Fruit fly (Drosophila melanogaster) whole organism, embryonic: ENCODE data around the gene lili.

ENCODE experiments used
- Antp ChIP-seq: fragments of 200-800 bp; sonication (Bioruptor generic); optimal IDR thresholded peaks from 3 replicates; lab custom pipeline; 2016; ENCODE audit warnings: missing biosample characterization, missing genetic modification characterization
- CG10209 ChIP-seq: fragments of 200-800 bp; sonication (Bioruptor generic); optimal IDR thresholded peaks from 3 replicates; lab custom pipeline; 2017; ENCODE audit warnings: missing biosample characterization, mild to moderate bottlenecking, missing genetic modification characterization, missing genetic modification reagents
- CG10543 ChIP-seq: fragments of 200-800 bp; sonication (Bioruptor generic); optimal IDR thresholded peaks from 3 replicates; lab custom pipeline; 2017; ENCODE audit warnings: missing biosample characterization, mild to moderate bottlenecking, missing genetic modification characterization, moderate library complexity
- CG10979 ChIP-seq: fragments of 200-800 bp; sonication (Bioruptor generic); optimal IDR thresholded peaks from 2 replicates; lab custom pipeline; 2018; ENCODE audit warnings: missing biosample characterization, mild to moderate bottlenecking, missing genetic modification characterization, moderate library complexity
- CG11456 ChIP-seq: fragments of 200-800 bp; sonication (Bioruptor generic); IDR thresholded peaks from 3 replicates; pipeline ENCODE4 v1.3.6; 2022; ENCODE audit warnings: missing biosample characterization, missing genetic modification characterization
- CG12155 ChIP-seq: fragments of 200-800 bp; sonication (Bioruptor generic); optimal IDR thresholded peaks from 3 replicates; lab custom pipeline; 2016; ENCODE audit warnings: missing biosample characterization, missing genetic modification characterization
- CG12219 ChIP-seq: fragments of 200-800 bp; sonication (Bioruptor generic); optimal IDR thresholded peaks from 3 replicates; lab custom pipeline; 2018; ENCODE audit warnings: missing biosample characterization, mild to moderate bottlenecking, missing genetic modification characterization
- CG14710 ChIP-seq: fragments of 200-800 bp; sonication (Bioruptor generic); optimal IDR thresholded peaks from 3 replicates; lab custom pipeline; 2019; ENCODE audit warnings: missing biosample characterization, mild to moderate bottlenecking, missing genetic modification characterization, moderate library complexity
- CG17328 ChIP-seq: fragments of 200-800 bp; sonication (Bioruptor generic); IDR thresholded peaks from 2 replicates; pipeline ENCODE4 v1.3.6; 2022; ENCODE audit warnings: missing biosample characterization, missing genetic modification characterization
- CG17802 ChIP-seq: fragments of 200-800 bp; sonication (Bioruptor generic); optimal IDR thresholded peaks from 2 replicates; lab custom pipeline; 2018; ENCODE audit warnings: missing biosample characterization, mild to moderate bottlenecking, missing genetic modification characterization, moderate library complexity
- CG2116 ChIP-seq: fragments of 200-800 bp; sonication (Bioruptor generic); optimal IDR thresholded peaks from 3 replicates; lab custom pipeline; 2018; ENCODE audit warnings: missing biosample characterization, mild to moderate bottlenecking, missing genetic modification characterization
- CG31224 ChIP-seq: fragments of 200-800 bp; sonication (Bioruptor generic); IDR thresholded peaks from 2 replicates; pipeline ENCODE4 v1.3.6; 2022; ENCODE audit warnings: missing biosample characterization, missing genetic modification characterization
- CG31441 ChIP-seq: fragments of 200-800 bp; sonication (Bioruptor generic); IDR thresholded peaks from 2 replicates; pipeline ENCODE4 v1.3.6; 2022; ENCODE audit warnings: missing biosample characterization, missing genetic modification characterization
- CG3995 ChIP-seq: fragments of 200-800 bp; sonication (Bioruptor generic); optimal IDR thresholded peaks from 3 replicates; lab custom pipeline; 2016; ENCODE audit warnings: missing biosample characterization, missing genetic modification characterization
- CG4328 ChIP-seq: fragments of 200-800 bp; sonication (Bioruptor generic); optimal IDR thresholded peaks from 3 replicates; lab custom pipeline; 2017; ENCODE audit warnings: missing biosample characterization, missing genetic modification reagents, missing genetic modification characterization
- CG43689 ChIP-seq: fragments of 200-800 bp; sonication (Bioruptor generic); IDR thresholded peaks from 2 replicates; pipeline ENCODE4 v1.3.6; 2022; ENCODE audit warnings: missing biosample characterization, missing genetic modification characterization
- CG6654 ChIP-seq: fragments of 200-800 bp; sonication (Bioruptor generic); optimal IDR thresholded peaks from 2 replicates; lab custom pipeline; 2017; ENCODE audit warnings: missing biosample characterization, mild to moderate bottlenecking, missing genetic modification characterization
- CG8924 ChIP-seq: fragments of 200-800 bp; optimal IDR thresholded peaks from 3 replicates; lab custom pipeline; 2019; ENCODE audit warnings: missing biosample characterization, mild to moderate bottlenecking, missing genetic modification characterization, moderate library complexity
- CG9876 ChIP-seq: fragments of 200-800 bp; sonication (Bioruptor generic); optimal IDR thresholded peaks from 2 replicates; lab custom pipeline; 2016; ENCODE audit warnings: missing biosample characterization, missing genetic modification characterization
- CHES-1-like ChIP-seq: fragments of 200-800 bp; sonication (Bioruptor generic); optimal IDR thresholded peaks from 2 replicates; lab custom pipeline; 2016; ENCODE audit warnings: missing biosample characterization, missing genetic modification characterization
- CTCF ChIP-seq: fragments of 200-800 bp; sonication (Bioruptor generic); optimal IDR thresholded peaks from 2 replicates; lab custom pipeline; 2017; ENCODE audit warnings: missing biosample characterization, mild to moderate bottlenecking, missing genetic modification characterization, moderate library complexity
- CkIIα-i1 ChIP-seq: fragments of 200-800 bp; sonication (Bioruptor generic); IDR thresholded peaks from 2 replicates; pipeline ENCODE4 v1.3.6; 2022; ENCODE audit warnings: missing biosample characterization, missing genetic modification characterization
- Drgx ChIP-seq: fragments of 200-800 bp; sonication (Bioruptor generic); IDR thresholded peaks from 2 replicates; pipeline ENCODE4 v1.3.6; 2022; ENCODE audit warnings: missing biosample characterization, missing genetic modification characterization
- E2f2 ChIP-seq: fragments of 200-800 bp; sonication (Bioruptor generic); IDR thresholded peaks from 2 replicates; pipeline ENCODE4 v1.3.6; 2022; ENCODE audit warnings: missing biosample characterization, missing genetic modification characterization
- Gug ChIP-seq: fragments of 200-800 bp; sonication (Bioruptor generic); IDR thresholded peaks from 4 replicates; pipeline ENCODE4 v1.3.6; 2022; ENCODE audit warnings: missing biosample characterization, missing genetic modification characterization
- HLH4C ChIP-seq: fragments of 200-800 bp; sonication (Bioruptor generic); IDR thresholded peaks from 3 replicates; pipeline ENCODE4 v1.3.6; 2022; ENCODE audit warnings: missing biosample characterization, missing genetic modification characterization; ENCODE audit not compliant: partially characterized antibody
- MTF-1 ChIP-seq: fragments of 200-800 bp; sonication (Bioruptor generic); optimal IDR thresholded peaks from 2 replicates; lab custom pipeline; 2018; ENCODE audit warnings: missing biosample characterization, mild to moderate bottlenecking, missing genetic modification characterization, borderline replicate concordance
- Nf-YB ChIP-seq: fragments of 200-800 bp; sonication (Bioruptor generic); optimal IDR thresholded peaks from 3 replicates; lab custom pipeline; 2019; ENCODE audit warnings: missing biosample characterization, mild to moderate bottlenecking, missing genetic modification characterization, moderate library complexity
- Vsx1 ChIP-seq: fragments of 200-800 bp; sonication (Bioruptor generic); optimal IDR thresholded peaks from 2 replicates; lab custom pipeline; 2017; ENCODE audit warnings: missing biosample characterization, mild to moderate bottlenecking, missing genetic modification characterization, missing genetic modification reagents
- Xbp1 ChIP-seq: fragments of 200-800 bp; sonication (Bioruptor generic); optimal IDR thresholded peaks from 3 replicates; lab custom pipeline; 2016; ENCODE audit warnings: missing biosample characterization, mild to moderate bottlenecking, missing genetic modification characterization
- abd-A ChIP-seq: fragments of 200-800 bp; sonication (Bioruptor generic); optimal IDR thresholded peaks from 3 replicates; lab custom pipeline; 2019; ENCODE audit warnings: missing biosample characterization, mild to moderate bottlenecking, missing genetic modification characterization, moderate library complexity
- aop ChIP-seq: fragments of 200-800 bp; sonication (Bioruptor generic); IDR thresholded peaks from 2 replicates; pipeline ENCODE4 v1.3.6; 2022; ENCODE audit warnings: missing biosample characterization, missing genetic modification characterization
- bigmax ChIP-seq: fragments of 200-800 bp; sonication (Bioruptor generic); optimal IDR thresholded peaks from 2 replicates; lab custom pipeline; 2018; ENCODE audit warnings: missing biosample characterization, mild to moderate bottlenecking, missing genetic modification characterization
- chn ChIP-seq: fragments of 200-800 bp; sonication (Bioruptor generic); optimal IDR thresholded peaks from 2 replicates; lab custom pipeline; 2016; ENCODE audit warnings: missing biosample characterization, missing genetic modification characterization
- crc ChIP-seq: fragments of 200-800 bp; sonication (Bioruptor generic); optimal IDR thresholded peaks from 2 replicates; lab custom pipeline; 2016; ENCODE audit warnings: missing biosample characterization, missing genetic modification characterization
- croc ChIP-seq: fragments of 200-800 bp; sonication (Bioruptor generic); conservative IDR thresholded peaks from 3 replicates; pipeline ENCODE4 v1.3.6; 2022; ENCODE audit warnings: missing biosample characterization, missing genetic modification characterization
- dmrt99B ChIP-seq: fragments of 200-800 bp; sonication (Bioruptor generic); optimal IDR thresholded peaks from 2 replicates; lab custom pipeline; 2018; ENCODE audit warnings: missing biosample characterization, mild to moderate bottlenecking, missing genetic modification characterization, moderate library complexity
- ewg ChIP-seq: fragments of 200-800 bp; sonication (Bioruptor generic); optimal IDR thresholded peaks from 3 replicates; lab custom pipeline; 2017; ENCODE audit warnings: mild to moderate bottlenecking, missing biosample characterization, missing genetic modification reagents, missing genetic modification characterization
- exex ChIP-seq: fragments of 200-800 bp; sonication (Bioruptor generic); optimal IDR thresholded peaks from 4 replicates; lab custom pipeline; 2018; ENCODE audit warnings: missing biosample characterization, mild to moderate bottlenecking, missing genetic modification characterization, moderate library complexity
- gfzf ChIP-seq: fragments of 200-800 bp; sonication (Bioruptor generic); optimal IDR thresholded peaks from 2 replicates; lab custom pipeline; 2016; ENCODE audit warnings: missing biosample characterization, mild to moderate bottlenecking, missing genetic modification characterization, moderate library complexity
- lilli ChIP-seq: fragments of 200-800 bp; sonication (Bioruptor generic); optimal IDR thresholded peaks from 3 replicates; lab custom pipeline; 2016; ENCODE audit warnings: missing biosample characterization, missing genetic modification characterization
- luna ChIP-seq: fragments of 200-800 bp; sonication (Bioruptor generic); optimal IDR thresholded peaks from 2 replicates; lab custom pipeline; 2016; ENCODE audit warnings: missing biosample characterization, missing genetic modification characterization
- nerfin-2 ChIP-seq: fragments of 200-800 bp; sonication (Bioruptor generic); IDR thresholded peaks from 2 replicates; pipeline ENCODE4 v1.3.6; 2022; ENCODE audit warnings: missing biosample characterization, missing genetic modification characterization; ENCODE audit not compliant: partially characterized antibody
- oc ChIP-seq: fragments of 200-800 bp; sonication (Bioruptor generic); optimal IDR thresholded peaks from 2 replicates; lab custom pipeline; 2018; ENCODE audit warnings: missing biosample characterization, mild to moderate bottlenecking, missing genetic modification characterization, moderate library complexity
- pnt ChIP-seq: fragments of 200-800 bp; sonication (Bioruptor generic); optimal IDR thresholded peaks from 3 replicates; lab custom pipeline; 2016; ENCODE audit warnings: missing biosample characterization, missing genetic modification characterization
- pros ChIP-seq: fragments of 200-800 bp; sonication (Bioruptor generic); optimal IDR thresholded peaks from 3 replicates; lab custom pipeline; 2019; ENCODE audit warnings: missing biosample characterization, mild to moderate bottlenecking, missing genetic modification characterization, moderate library complexity
- sd ChIP-seq: fragments of 200-800 bp; sonication (Bioruptor generic); optimal IDR thresholded peaks from 3 replicates; lab custom pipeline; 2018; ENCODE audit warnings: missing biosample characterization, mild to moderate bottlenecking, missing genetic modification characterization, moderate library complexity
- sens-2 ChIP-seq: fragments of 200-800 bp; sonication (Bioruptor generic); IDR thresholded peaks from 2 replicates; pipeline ENCODE4 v1.3.6; 2022; ENCODE audit warnings: missing biosample characterization, missing genetic modification characterization
- so ChIP-seq: fragments of 200-800 bp; sonication (Bioruptor generic); IDR thresholded peaks from 3 replicates; pipeline ENCODE4 v1.3.6; 2022; ENCODE audit warnings: missing biosample characterization, missing genetic modification characterization
- sr ChIP-seq: fragments of 200-800 bp; sonication (Bioruptor generic); IDR thresholded peaks from 3 replicates; pipeline ENCODE4 v1.3.6; 2022; ENCODE audit warnings: missing biosample characterization, missing genetic modification characterization
- twi ChIP-seq: fragments of 200-800 bp; optimal IDR thresholded peaks from 2 replicates; lab custom pipeline; 2019; ENCODE audit warnings: missing biosample characterization, mild to moderate bottlenecking, missing genetic modification characterization, moderate library complexity

lili gene

dm6 chr3R:24787042-24787565 is 26.7 kb downstream of the lili start, which contains the start of gene CG5805 (continued):
- TF ChIP-seq CG12155 (GFP tag; lab: Kevin White, UChicago): peak; percentile 63
- TF ChIP-seq croc: no peak; the same call in 2 of the 3 replicates
- peak; percentile 81 for TF ChIP-seq sr (GFP tag; lab: Robert Waterston, UW)
- peak; percentile 11; the same call in 1 of the 2 replicates for TF ChIP-seq Drgx (GFP tag; lab: Robert Waterston, UW)
- TF ChIP-seq aop (GFP tag; lab: Robert Waterston, UW): no peak
- peak; percentile 20 for TF ChIP-seq oc
- peak; percentile 56 for TF ChIP-seq exex (tag; lab: Kevin White, UChicago)
- TF ChIP-seq gfzf (GFP tag; lab: Kevin White, UChicago): peak; percentile 87
- peak; percentile 70 for TF ChIP-seq sens-2 (GFP tag; lab: Robert Waterston, UW)
- peak; percentile 66 for TF ChIP-seq sd (tag; lab: Kevin White, UChicago)
- TF ChIP-seq E2f2: peak; percentile 65
- peak; percentile 64 for TF ChIP-seq CG6654
- TF ChIP-seq CG9876 (GFP tag; lab: Kevin White, UChicago): peak; percentile 74
- peak; percentile 21 for TF ChIP-seq Antp
- peak; percentile 91 for TF ChIP-seq CG10209 (GFP tag; lab: Kevin White, UChicago)
- no peak for TF ChIP-seq Nf-YB
- no peak for TF ChIP-seq Gug (GFP tag; lab: Robert Waterston, UW)
- TF ChIP-seq lilli (GFP tag; lab: Kevin White, UChicago): peak; percentile 57
- TF ChIP-seq CG3995 (GFP tag; lab: Kevin White, UChicago): peak; percentile 63
- TF ChIP-seq CG43689 (GFP tag; lab: Robert Waterston, UW): peak; percentile 76
- TF ChIP-seq bigmax (GFP tag; lab: Kevin White, UChicago): peak; percentile 65
- TF ChIP-seq luna (GFP tag; lab: Kevin White, UChicago): peak; percentile 67
- peak; percentile 47 for TF ChIP-seq CG8924 (tag; lab: Kevin White, UChicago)
- TF ChIP-seq dmrt99B (tag; lab: Kevin White, UChicago): peak; percentile 72
- TF ChIP-seq CG14710 (tag; lab: Kevin White, UChicago): peak; percentile 80
- peak; percentile 64 for TF ChIP-seq chn (GFP tag; lab: Kevin White, UChicago)
- peak; percentile 77 for TF ChIP-seq Vsx1 (GFP tag; lab: Kevin White, UChicago)
- no peak for TF ChIP-seq twi (tag; lab: Kevin White, UChicago)
- TF ChIP-seq CG11456 (GFP tag; lab: Robert Waterston, UW): peak; percentile 93
- peak; percentile 83 for TF ChIP-seq CG4328 (GFP tag; lab: Kevin White, UChicago)
- TF ChIP-seq pnt (GFP tag; lab: Kevin White, UChicago): no peak
- no peak for TF ChIP-seq pros
- peak; percentile 77 for TF ChIP-seq CG31224 (GFP tag; lab: Robert Waterston, UW)
- no peak for TF ChIP-seq HLH4C (GFP tag; lab: Robert Waterston, UW)
- peak; percentile 75 for TF ChIP-seq CHES-1-like (GFP tag; lab: Kevin White, UChicago)
- peak; percentile 83 for TF ChIP-seq ewg (GFP tag; lab: Kevin White, UChicago)
- peak; percentile 89 for TF ChIP-seq CG17328 (GFP tag; lab: Robert Waterston, UW)
- TF ChIP-seq Xbp1 (GFP tag; lab: Kevin White, UChicago): peak; percentile 81
- TF ChIP-seq CG10979 (tag; lab: Kevin White, UChicago): peak; percentile 73
- peak; percentile 85 for TF ChIP-seq CG31441 (GFP tag; lab: Robert Waterston, UW)
- peak; percentile 90 for TF ChIP-seq CG2116 (GFP tag; lab: Kevin White, UChicago)
- TF ChIP-seq CG17802 (tag; lab: Kevin White, UChicago): peak; percentile 82
- peak; percentile 90 for TF ChIP-seq MTF-1 (GFP tag; lab: Kevin White, UChicago)
- TF ChIP-seq nerfin-2 (GFP tag; lab: Robert Waterston, UW): no peak
- peak; percentile 86 for TF ChIP-seq CG10543 (GFP tag; lab: Kevin White, UChicago)
- no peak for TF ChIP-seq abd-A (tag; lab: Kevin White, UChicago)
- peak; percentile 67 for TF ChIP-seq crc (GFP tag; lab: Kevin White, UChicago)
- TF ChIP-seq so: peak; percentile 67
- 0 out of 2 replicates have a peak, but pooled peaks have one; percentile 5 for TF ChIP-seq CkIIα-i1 (GFP tag; lab: Robert Waterston, UW)
- peak; percentile 71 for TF ChIP-seq CTCF
- peak; percentile 79 for TF ChIP-seq CG12219 (GFP tag; lab: Kevin White, UChicago)
